Worm (Caenorhabditis elegans) whole organism, dauer: ENCODE data around the gene F01F1.3.

Experiments used
- unc-62 ChIP-seq: sonication (generic microtip); optimal IDR thresholded peaks from 2 replicates; lab custom pipeline; 2017; ENCODE audit warnings: missing biosample characterization, missing genetic modification reagents, missing genetic modification characterization

The F01F1.3 gene

DNA sequence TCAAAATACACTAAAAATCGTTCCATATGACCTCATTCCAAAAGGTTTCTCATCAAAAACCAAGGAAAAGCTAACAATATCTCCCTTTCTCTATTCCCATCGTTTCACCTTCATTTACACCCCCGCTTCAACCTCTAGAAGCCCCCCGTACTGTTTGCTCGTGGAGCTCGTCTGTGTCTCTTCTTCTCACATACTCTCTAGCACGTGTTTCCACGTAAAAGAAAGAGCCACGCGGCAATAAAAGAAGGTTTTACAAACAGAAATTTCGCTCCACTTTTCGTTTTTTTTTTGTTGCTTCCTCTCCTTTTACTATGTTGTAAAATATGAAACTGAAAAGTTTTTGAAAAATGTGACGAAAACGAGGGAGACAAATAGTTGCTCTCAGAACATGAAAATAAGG is 21.2 kb downstream of the F01F1.3 start:
- TF ChIP-seq unc-62, result no peak

DNA sequence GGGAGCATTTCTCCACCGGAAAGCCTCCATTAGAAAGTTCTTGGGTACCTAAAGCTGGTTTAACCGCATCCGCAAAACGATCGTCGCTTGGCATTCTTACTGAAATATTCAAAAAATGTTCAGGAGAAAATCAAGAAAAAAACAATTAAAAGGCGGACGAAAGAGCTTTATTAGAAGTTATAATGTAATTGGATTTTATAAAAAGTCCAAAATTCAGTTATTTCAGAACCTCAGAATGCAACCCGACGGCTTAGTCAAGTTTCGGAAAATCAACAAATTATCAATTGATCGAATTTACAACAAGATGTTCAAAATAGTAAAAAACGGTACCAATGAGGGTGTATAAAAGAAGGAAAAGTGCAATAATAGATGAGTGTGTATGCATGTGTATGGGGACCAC is 24.2 kb downstream of the F01F1.3 start, which contains the start of gene pxl-1:
TSS of gene pxl-1 (minus strand) at position 101 of the 400 bp plus-strand sequence.
- no peak for TF ChIP-seq unc-62

DNA sequence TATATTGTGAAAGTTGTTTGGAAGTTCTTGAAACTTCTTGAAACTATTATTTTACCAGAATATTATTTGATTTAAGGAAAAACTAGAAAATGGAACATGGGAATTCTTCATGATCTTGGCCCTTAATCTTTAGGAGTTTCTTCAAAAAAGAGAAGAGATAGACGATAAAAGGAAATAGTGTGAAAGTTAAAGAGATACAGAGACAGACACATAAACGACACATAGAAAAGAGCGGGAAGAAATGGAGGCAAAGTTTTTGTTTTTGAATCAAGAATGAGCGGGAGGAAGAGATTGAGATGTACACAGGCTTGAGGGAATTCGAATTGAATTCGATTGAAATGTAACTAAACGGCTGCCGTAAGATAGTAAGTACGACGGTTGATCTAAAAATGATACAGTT is 25.7 kb downstream of the F01F1.3 start:
- no peak for TF ChIP-seq unc-62

DNA sequence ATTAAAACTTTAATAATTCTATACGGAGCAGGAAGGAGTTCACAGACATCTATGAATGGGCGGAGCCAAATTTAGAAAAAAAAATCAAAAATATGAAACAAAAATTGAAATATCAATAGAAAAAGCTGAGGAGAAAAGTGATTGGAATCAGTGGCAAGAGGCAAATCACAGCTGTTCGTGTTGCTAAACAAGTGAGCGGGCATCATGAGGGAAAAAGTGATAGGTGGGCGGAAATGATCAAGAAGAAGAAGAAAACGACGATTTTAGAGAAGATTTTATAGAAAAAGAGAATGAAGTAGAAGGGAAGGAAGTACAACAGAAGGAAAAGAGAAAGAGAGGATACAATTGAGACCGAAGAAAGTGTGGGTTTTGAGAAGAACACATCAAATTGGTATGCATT is 26.9 kb downstream of the F01F1.3 start:
- TF ChIP-seq unc-62, result no peak

ce11 chrIII:5900709-5901108 is 29.0 kb downstream of the F01F1.3 start:
- no peak for TF ChIP-seq unc-62

- no peak for TF ChIP-seq unc-62
Measured at ce11 chrIII:5902558-5902957, 30.8 kb downstream of the F01F1.3 start.

ce11 chrIII:5906059-5906458 is 34.3 kb downstream of the F01F1.3 start, which contains the start of gene dpff-1:
dpff-1 (minus strand) TSS chrIII:5906346.
- no peak for TF ChIP-seq unc-62

ce11 chrIII:5906749-5907148 is 35.0 kb downstream of the F01F1.3 start, which contains the start of gene erd-2.2:
erd-2.2 (plus strand) TSS chrIII:5907049.
- TF ChIP-seq unc-62, result no peak

ce11 chrIII:5908408-5908807 is 36.7 kb downstream of the F01F1.3 start, which contains the start of gene C28H8.3:
C28H8.3 (plus strand) TSS chrIII:5908700.
- no peak for TF ChIP-seq unc-62

- no peak for TF ChIP-seq unc-62
Measured at ce11 chrIII:5914717-5915116, 43.0 kb downstream of the F01F1.3 start.

- no peak for TF ChIP-seq unc-62
Measured at ce11 chrIII:5915926-5916325, 44.2 kb downstream of the F01F1.3 start.

- no peak for TF ChIP-seq unc-62
Measured at ce11 chrIII:5917365-5917958, 45.7 kb downstream of the F01F1.3 start.

DNA sequence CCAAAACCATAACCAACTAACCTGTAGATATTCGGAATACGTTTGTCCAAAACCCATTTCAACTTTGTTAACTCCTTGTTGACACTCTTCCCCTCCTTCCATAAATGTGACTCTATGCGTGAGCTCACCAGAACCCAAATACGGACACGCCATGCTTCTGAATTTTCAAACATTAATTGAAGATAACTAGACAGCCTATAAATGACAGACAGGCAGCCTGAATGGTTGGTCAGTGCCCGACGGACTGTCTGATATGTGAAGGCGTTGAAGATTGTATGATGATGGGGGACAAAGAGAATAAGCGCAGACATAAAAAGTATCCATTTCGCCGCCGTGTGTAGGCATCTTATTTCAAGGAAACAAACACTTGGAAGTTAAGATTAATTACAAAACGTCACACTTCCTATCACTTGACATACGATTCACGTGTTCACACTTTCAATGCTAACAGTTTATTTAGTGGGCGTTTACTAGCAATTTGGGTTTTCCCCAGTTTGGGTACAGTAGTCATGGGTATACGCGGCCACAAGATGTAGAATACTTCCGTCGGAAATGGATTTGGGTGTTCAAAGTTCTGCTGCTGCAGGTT is 48.2 kb downstream of the F01F1.3 start, which contains the start of the genes tdo-2 and C28H8.2:
TSS of gene tdo-2 (minus strand) at position 157 of the 589 bp plus-strand sequence.
TSS of gene C28H8.2 (plus strand) at position 524 of the 589 bp plus-strand sequence.
- TF ChIP-seq unc-62, result no peak

DNA sequence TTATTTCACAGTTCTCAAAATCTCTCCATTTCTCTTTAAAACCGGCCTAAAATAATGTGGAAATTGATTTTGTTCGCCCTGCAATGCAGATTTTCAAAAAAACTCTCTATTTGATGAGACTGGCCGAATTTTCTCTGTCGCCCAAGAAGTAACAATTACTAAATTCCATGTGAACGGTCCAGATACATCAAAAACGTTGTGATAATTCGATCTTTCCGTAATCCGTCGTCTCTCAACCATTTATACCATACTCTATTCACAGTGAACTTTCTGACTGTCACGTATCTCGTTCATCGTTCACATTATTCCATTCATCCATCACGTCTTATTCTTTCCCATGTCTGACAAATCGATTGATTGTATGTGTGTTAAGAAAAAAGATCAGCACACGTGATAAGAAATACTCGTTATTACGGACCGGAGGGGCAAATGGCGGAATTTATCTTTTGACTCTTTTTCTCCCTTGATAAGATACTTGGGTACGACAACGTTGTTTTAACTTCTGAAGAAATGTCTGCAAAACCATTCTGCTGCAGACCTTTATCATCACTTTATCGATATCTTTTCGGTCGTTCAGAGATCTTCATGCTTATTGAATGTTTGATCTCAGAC is 49.4 kb downstream of the F01F1.3 start:
- TF ChIP-seq unc-62, result no peak

DNA sequence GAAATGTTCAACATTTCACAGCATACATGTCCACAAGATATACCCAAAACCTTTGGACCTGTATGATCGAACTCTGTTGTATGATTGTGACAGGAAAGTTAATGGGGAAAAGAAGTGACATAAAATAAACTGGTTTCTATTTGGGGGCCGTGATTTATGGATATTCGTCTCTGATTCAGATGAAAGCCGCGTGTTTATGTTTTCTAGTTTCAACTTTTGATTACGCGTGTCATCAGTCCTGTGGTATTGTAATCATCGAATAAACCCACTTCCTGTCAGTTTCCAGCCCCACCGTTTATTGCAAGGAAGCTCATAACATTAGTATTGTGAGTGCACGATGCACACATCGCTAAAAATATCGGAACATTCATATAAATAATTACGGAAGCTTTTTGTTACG is 50.5 kb downstream of the F01F1.3 start:
- TF ChIP-seq unc-62, result no peak
